Worm (Caenorhabditis elegans): ENCODE data around the gene ZK1236.1.

The ZK1236.1 gene

ce11 chrIII:8449160-8449807, 20.2 kb downstream of the ZK1236.1 start, which contains the start of gene mrpl-32:
TSS of gene mrpl-32 (plus strand) at chrIII:8449757.
- TF ChIP-seq F13C5.2 (tag; optimal IDR thresholded peaks at IDR 0.05) = no peak
- TF ChIP-seq tra-4 (tag; optimal IDR thresholded peaks at IDR 0.05) = no peak
- TF ChIP-seq ceh-13 (GFP tag; optimal IDR thresholded peaks at IDR 0.05) = no peak
- no peak for TF ChIP-seq ets-7 (tag; optimal IDR thresholded peaks at IDR 0.05)
- no peak for TF ChIP-seq B0310.2 (tag; optimal IDR thresholded peaks at IDR 0.05)
- no peak for TF ChIP-seq scrt-1 (GFP tag; IDR thresholded peaks at IDR 0.05)
- TF ChIP-seq hmbx-1 (tag; optimal IDR thresholded peaks at IDR 0.05) = no peak
- TF ChIP-seq pes-1 (GFP tag; IDR thresholded peaks at IDR 0.05) = no peak
- no peak for TF ChIP-seq aly-1 (tag; optimal IDR thresholded peaks at IDR 0.05)
- TF ChIP-seq sea-1 (GFP tag; conservative IDR thresholded peaks at IDR 0.05) = no peak
- TF ChIP-seq ceh-36 (tag; optimal IDR thresholded peaks at IDR 0.05) = no peak
- TF ChIP-seq tbx-11 (GFP tag; IDR thresholded peaks at IDR 0.05) = no peak
- TF ChIP-seq ama-1 (optimal IDR thresholded peaks at IDR 0.05) = no peak
- TF ChIP-seq hmg-4 (GFP tag; optimal IDR thresholded peaks at IDR 0.05) = no peak
- no peak for TF ChIP-seq hnd-1 (tag; optimal IDR thresholded peaks at IDR 0.05)
- TF ChIP-seq tbx-37 (GFP tag; conservative IDR thresholded peaks at IDR 0.05) = no peak
- TF ChIP-seq flt-1 (GFP tag; IDR thresholded peaks at IDR 0.05) = no peak

- TF ChIP-seq ceh-13 (GFP tag; optimal IDR thresholded peaks at IDR 0.05) = no peak
- no peak for TF ChIP-seq tra-4 (tag; optimal IDR thresholded peaks at IDR 0.05)
- no peak for TF ChIP-seq hmg-4 (GFP tag; optimal IDR thresholded peaks at IDR 0.05)
- no peak for TF ChIP-seq flt-1 (GFP tag; IDR thresholded peaks at IDR 0.05)
These were observed 21.4 kb downstream of the ZK1236.1 start for ce11 chrIII:8450494-8450893.

ce11 chrIII:8451181-8451580, 22.1 kb downstream of the ZK1236.1 start:
- no peak for TF ChIP-seq hmg-4 (GFP tag; optimal IDR thresholded peaks at IDR 0.05)
- no peak for TF ChIP-seq flt-1 (GFP tag; IDR thresholded peaks at IDR 0.05)
- TF ChIP-seq F13C5.2 (tag; optimal IDR thresholded peaks at IDR 0.05) = no peak
- TF ChIP-seq ceh-36 (tag; optimal IDR thresholded peaks at IDR 0.05) = no peak
- TF ChIP-seq tbx-37 (GFP tag; conservative IDR thresholded peaks at IDR 0.05) = no peak
- no peak for TF ChIP-seq scrt-1 (GFP tag; IDR thresholded peaks at IDR 0.05)
- TF ChIP-seq hmbx-1 (tag; optimal IDR thresholded peaks at IDR 0.05) = no peak
- TF ChIP-seq tbx-11 (GFP tag; IDR thresholded peaks at IDR 0.05) = no peak

ce11 chrIII:8457605-8458004, 28.5 kb downstream of the ZK1236.1 start:
- no peak for TF ChIP-seq sea-1 (GFP tag; conservative IDR thresholded peaks at IDR 0.05)
- TF ChIP-seq B0310.2 (tag; optimal IDR thresholded peaks at IDR 0.05) = no peak
- no peak for TF ChIP-seq hnd-1 (tag; optimal IDR thresholded peaks at IDR 0.05)
- TF ChIP-seq aly-1 (tag; optimal IDR thresholded peaks at IDR 0.05) = no peak
- no peak for TF ChIP-seq flt-1 (GFP tag; IDR thresholded peaks at IDR 0.05)
- TF ChIP-seq F13C5.2 (tag; optimal IDR thresholded peaks at IDR 0.05) = no peak
- TF ChIP-seq tbx-37 (GFP tag; conservative IDR thresholded peaks at IDR 0.05) = no peak
- no peak for TF ChIP-seq hmbx-1 (tag; optimal IDR thresholded peaks at IDR 0.05)
- TF ChIP-seq tbx-11 (GFP tag; IDR thresholded peaks at IDR 0.05) = no peak
- TF ChIP-seq scrt-1 (GFP tag; IDR thresholded peaks at IDR 0.05) = no peak
- no peak for TF ChIP-seq ets-7 (tag; optimal IDR thresholded peaks at IDR 0.05)
- no peak for TF ChIP-seq tra-4 (tag; optimal IDR thresholded peaks at IDR 0.05)
- no peak for TF ChIP-seq pes-1 (GFP tag; IDR thresholded peaks at IDR 0.05)
- no peak for TF ChIP-seq hmg-4 (GFP tag; optimal IDR thresholded peaks at IDR 0.05)
- TF ChIP-seq ceh-36 (tag; optimal IDR thresholded peaks at IDR 0.05) = no peak
- TF ChIP-seq ceh-13 (GFP tag; optimal IDR thresholded peaks at IDR 0.05) = no peak
- TF ChIP-seq ama-1 (optimal IDR thresholded peaks at IDR 0.05) = no peak

DNA sequence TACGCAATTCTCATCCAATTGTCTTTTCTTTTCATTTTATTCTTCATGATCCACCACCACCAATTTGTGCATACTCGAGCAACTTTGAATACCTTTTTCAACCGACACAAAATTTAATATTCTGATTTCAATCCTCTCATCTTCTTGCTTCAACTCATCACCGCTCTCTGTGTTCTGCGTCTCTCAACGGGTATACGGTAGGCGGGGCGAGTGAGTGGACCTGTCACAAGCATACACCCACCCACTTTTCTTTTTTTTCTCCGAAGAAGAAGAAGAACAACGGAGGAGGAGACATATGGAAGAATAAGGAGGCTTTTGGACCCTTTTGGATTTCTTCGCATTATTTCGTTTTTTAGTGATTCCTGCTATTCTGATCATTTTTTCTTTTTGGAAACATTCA, 32.3 kb downstream of the ZK1236.1 start:
- no peak for TF ChIP-seq tra-4 (tag; optimal IDR thresholded peaks at IDR 0.05)
- no peak for TF ChIP-seq hmg-4 (GFP tag; optimal IDR thresholded peaks at IDR 0.05)
- TF ChIP-seq ets-7 (tag; optimal IDR thresholded peaks at IDR 0.05) = no peak
- TF ChIP-seq hmbx-1 (tag; optimal IDR thresholded peaks at IDR 0.05) = no peak
- no peak for TF ChIP-seq flt-1 (GFP tag; IDR thresholded peaks at IDR 0.05)
- TF ChIP-seq hnd-1 (tag; optimal IDR thresholded peaks at IDR 0.05) = no peak
- TF ChIP-seq ceh-13 (GFP tag; optimal IDR thresholded peaks at IDR 0.05) = no peak
- no peak for TF ChIP-seq F13C5.2 (tag; optimal IDR thresholded peaks at IDR 0.05)
- no peak for TF ChIP-seq ceh-36 (tag; optimal IDR thresholded peaks at IDR 0.05)
- no peak for TF ChIP-seq ama-1 (optimal IDR thresholded peaks at IDR 0.05)
- no peak for TF ChIP-seq aly-1 (tag; optimal IDR thresholded peaks at IDR 0.05)
- TF ChIP-seq tbx-11 (GFP tag; IDR thresholded peaks at IDR 0.05) = no peak
- no peak for TF ChIP-seq tbx-37 (GFP tag; conservative IDR thresholded peaks at IDR 0.05)
- TF ChIP-seq B0310.2 (tag; optimal IDR thresholded peaks at IDR 0.05) = no peak
- TF ChIP-seq scrt-1 (GFP tag; IDR thresholded peaks at IDR 0.05) = no peak
- no peak for TF ChIP-seq pes-1 (GFP tag; IDR thresholded peaks at IDR 0.05)
- no peak for TF ChIP-seq sea-1 (GFP tag; conservative IDR thresholded peaks at IDR 0.05)

- TF ChIP-seq aly-1 (tag; optimal IDR thresholded peaks at IDR 0.05) (no peak), hmg-4 (GFP tag; optimal IDR thresholded peaks at IDR 0.05) (no peak), hnd-1 (tag; optimal IDR thresholded peaks at IDR 0.05) (no peak), pes-1 (GFP tag; IDR thresholded peaks at IDR 0.05) (no peak), ets-7 (tag; optimal IDR thresholded peaks at IDR 0.05) (no peak), tra-4 (tag; optimal IDR thresholded peaks at IDR 0.05) (no peak), scrt-1 (GFP tag; IDR thresholded peaks at IDR 0.05) (no peak)
These were observed 37.6 kb downstream of the ZK1236.1 start, which contains the start of gene mig-39 for ce11 chrIII:8466735-8467134. TSS of gene mig-39 (plus strand) at chrIII:8467035.

DNA sequence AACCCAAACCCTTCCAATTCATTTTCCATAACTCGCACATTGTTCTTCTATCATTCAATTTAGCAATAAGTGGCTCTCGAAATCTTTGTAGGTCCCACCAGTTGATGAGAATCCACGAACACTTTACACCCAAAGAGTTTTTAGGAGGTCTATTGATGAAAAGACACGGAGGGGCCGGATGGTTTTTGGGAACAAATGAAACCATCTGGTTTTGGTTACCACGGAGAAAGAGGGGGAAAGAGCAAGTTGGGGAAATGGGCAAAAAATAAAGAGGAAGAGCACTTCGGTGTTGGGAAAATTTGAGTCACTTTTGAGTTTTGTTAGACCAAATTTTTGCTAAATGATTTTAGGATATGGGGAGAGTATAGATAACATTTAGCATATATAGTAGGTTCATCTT, 38.4 kb downstream of the ZK1236.1 start:
- TF ChIP-seq B0310.2 (tag; optimal IDR thresholded peaks at IDR 0.05) (no peak), F13C5.2 (tag; optimal IDR thresholded peaks at IDR 0.05) (no peak), ceh-13 (GFP tag; optimal IDR thresholded peaks at IDR 0.05) (no peak), sea-1 (GFP tag; conservative IDR thresholded peaks at IDR 0.05) (no peak), flt-1 (GFP tag; IDR thresholded peaks at IDR 0.05) (no peak), pes-1 (GFP tag; IDR thresholded peaks at IDR 0.05) (no peak)

ce11 chrIII:8473292-8473691, 44.2 kb downstream of the ZK1236.1 start:
- TF ChIP-seq sea-1 (GFP tag; conservative IDR thresholded peaks at IDR 0.05) (0 out of 2 replicates have a peak, but pooled peaks have one; percentile 43), B0310.2 (tag; optimal IDR thresholded peaks at IDR 0.05) (no peak), flt-1 (GFP tag; IDR thresholded peaks at IDR 0.05) (no peak), scrt-1 (GFP tag; IDR thresholded peaks at IDR 0.05) (0 out of 2 replicates have a peak, but pooled peaks have one; percentile 16)

Data from whole organism, early embryonic.